Fruit fly (Drosophila melanogaster): Measurements from ENCODE around the gene CG2278.

The CG2278 gene

dm6 chrX:8176291-8177029 is 6.4 kb upstream of the CG2278 start:
- TF ChIP-seq CG8159 (tag; optimal IDR thresholded peaks at IDR 0.05) (peak; percentile 35), fd96Ca (GFP tag; IDR thresholded peaks at IDR 0.05) (no peak), CG4496 (GFP tag; IDR thresholded peaks at IDR 0.05) (peak; percentile 39; the same call in 1 of the 3 replicates), CG34367 (tag; optimal IDR thresholded peaks at IDR 0.05) (peak; percentile 46), D1 (tag; optimal IDR thresholded peaks at IDR 0.05) (no peak), CG12605 (GFP tag; IDR thresholded peaks at IDR 0.05) (peak; percentile 14; the same call in 1 of the 2 replicates), CG32121 (GFP tag; IDR thresholded peaks at IDR 0.05) (no peak), CG17806 (tag; optimal IDR thresholded peaks at IDR 0.05) (no peak), CG8301 (tag; optimal IDR thresholded peaks at IDR 0.05) (no peak), CG9948 (tag; optimal IDR thresholded peaks at IDR 0.05) (peak; percentile 26), CG13204 (GFP tag; optimal IDR thresholded peaks at IDR 0.05) (no peak), rn (GFP tag; IDR thresholded peaks at IDR 0.05) (no peak), EcR (GFP tag; optimal IDR thresholded peaks at IDR 0.05) (peak; percentile 38), CG10348 (GFP tag; IDR thresholded peaks at IDR 0.05) (no peak), Pif1A (GFP tag; optimal IDR thresholded peaks at IDR 0.05) (no peak), Pif1B (GFP tag; optimal IDR thresholded peaks at IDR 0.05) (no peak), Snoo (tag; optimal IDR thresholded peaks at IDR 0.05) (no peak), gl (tag; optimal IDR thresholded peaks at IDR 0.05) (peak; percentile 56), CG14655 (GFP tag; optimal IDR thresholded peaks at IDR 0.05) (no peak), Ets98B (GFP tag; IDR thresholded peaks at IDR 0.05) (no peak), CG15710 (tag; optimal IDR thresholded peaks at IDR 0.05) (peak; percentile 41)

- no peak for TF ChIP-seq D1 (tag; optimal IDR thresholded peaks at IDR 0.05)
- TF ChIP-seq gl (tag; optimal IDR thresholded peaks at IDR 0.05) = no peak
- no peak for TF ChIP-seq CG14655 (GFP tag; optimal IDR thresholded peaks at IDR 0.05)
- no peak for TF ChIP-seq CG8301 (tag; optimal IDR thresholded peaks at IDR 0.05)
- no peak for TF ChIP-seq fd96Ca (GFP tag; IDR thresholded peaks at IDR 0.05)
- no peak for TF ChIP-seq CG32121 (GFP tag; IDR thresholded peaks at IDR 0.05)
- TF ChIP-seq CG17806 (tag; optimal IDR thresholded peaks at IDR 0.05) = no peak
- TF ChIP-seq CG4496 (GFP tag; IDR thresholded peaks at IDR 0.05) = no peak
- no peak for TF ChIP-seq CG34367 (tag; optimal IDR thresholded peaks at IDR 0.05)
- TF ChIP-seq Snoo (tag; optimal IDR thresholded peaks at IDR 0.05) = no peak
- TF ChIP-seq CG9948 (tag; optimal IDR thresholded peaks at IDR 0.05) = no peak
- no peak for TF ChIP-seq CG10348 (GFP tag; IDR thresholded peaks at IDR 0.05)
- no peak for TF ChIP-seq EcR (GFP tag; optimal IDR thresholded peaks at IDR 0.05)
- TF ChIP-seq CG8159 (tag; optimal IDR thresholded peaks at IDR 0.05) = no peak
- TF ChIP-seq CG13204 (GFP tag; optimal IDR thresholded peaks at IDR 0.05) = no peak
- TF ChIP-seq rn (GFP tag; IDR thresholded peaks at IDR 0.05) = no peak
- no peak for TF ChIP-seq Ets98B (GFP tag; IDR thresholded peaks at IDR 0.05)
- TF ChIP-seq Pif1B (GFP tag; optimal IDR thresholded peaks at IDR 0.05) = no peak
- no peak for TF ChIP-seq CG12605 (GFP tag; IDR thresholded peaks at IDR 0.05)
These were observed 4.5 kb downstream of the CG2278 start, which contains the start of gene Or7a for dm6 chrX:8165608-8166007. TSS of gene Or7a (minus strand) at chrX:8165708.

dm6 chrX:8163452-8163851 is 6.6 kb downstream of the CG2278 start:
- TF ChIP-seq CG9948 (tag; optimal IDR thresholded peaks at IDR 0.05) (no peak), CG8301 (tag; optimal IDR thresholded peaks at IDR 0.05) (peak; percentile 78), CG32121 (GFP tag; IDR thresholded peaks at IDR 0.05) (no peak), Pif1A (GFP tag; optimal IDR thresholded peaks at IDR 0.05) (no peak), CG12605 (GFP tag; IDR thresholded peaks at IDR 0.05) (0 out of 2 replicates have a peak, but pooled peaks have one; percentile 12), Pif1B (GFP tag; optimal IDR thresholded peaks at IDR 0.05) (no peak), CG15710 (tag; optimal IDR thresholded peaks at IDR 0.05) (no peak), D1 (tag; optimal IDR thresholded peaks at IDR 0.05) (no peak), CG14655 (GFP tag; optimal IDR thresholded peaks at IDR 0.05) (peak; percentile 73), CG34367 (tag; optimal IDR thresholded peaks at IDR 0.05) (no peak), Snoo (tag; optimal IDR thresholded peaks at IDR 0.05) (no peak), Ets98B (GFP tag; IDR thresholded peaks at IDR 0.05) (peak; percentile 25; the same call in 1 of the 2 replicates), CG4496 (GFP tag; IDR thresholded peaks at IDR 0.05) (peak; percentile 69), CG8159 (tag; optimal IDR thresholded peaks at IDR 0.05) (no peak), fd96Ca (GFP tag; IDR thresholded peaks at IDR 0.05) (no peak)

- no peak for TF ChIP-seq CG17806 (tag; optimal IDR thresholded peaks at IDR 0.05)
These were observed 7.4 kb downstream of the CG2278 start, which contains the start of gene CG10761 for dm6 chrX:8162692-8163091. TSS of gene CG10761 (minus strand) at chrX:8162792.

- no peak for TF ChIP-seq Ets98B (GFP tag; IDR thresholded peaks at IDR 0.05)
- no peak for TF ChIP-seq CG32121 (GFP tag; IDR thresholded peaks at IDR 0.05)
- TF ChIP-seq rn (GFP tag; IDR thresholded peaks at IDR 0.05) = no peak
- no peak for TF ChIP-seq CG13204 (GFP tag; optimal IDR thresholded peaks at IDR 0.05)
- no peak for TF ChIP-seq CG4496 (GFP tag; IDR thresholded peaks at IDR 0.05)
- no peak for TF ChIP-seq D1 (tag; optimal IDR thresholded peaks at IDR 0.05)
- no peak for TF ChIP-seq EcR (GFP tag; optimal IDR thresholded peaks at IDR 0.05)
- TF ChIP-seq CG34367 (tag; optimal IDR thresholded peaks at IDR 0.05) = no peak
- TF ChIP-seq CG8159 (tag; optimal IDR thresholded peaks at IDR 0.05) = no peak
- no peak for TF ChIP-seq CG8301 (tag; optimal IDR thresholded peaks at IDR 0.05)
- no peak for TF ChIP-seq CG17806 (tag; optimal IDR thresholded peaks at IDR 0.05)
- no peak for TF ChIP-seq Snoo (tag; optimal IDR thresholded peaks at IDR 0.05)
- TF ChIP-seq fd96Ca (GFP tag; IDR thresholded peaks at IDR 0.05) = no peak
- TF ChIP-seq CG14655 (GFP tag; optimal IDR thresholded peaks at IDR 0.05) = no peak
- TF ChIP-seq CG12605 (GFP tag; IDR thresholded peaks at IDR 0.05) = no peak
- no peak for TF ChIP-seq gl (tag; optimal IDR thresholded peaks at IDR 0.05)
- TF ChIP-seq Pif1B (GFP tag; optimal IDR thresholded peaks at IDR 0.05) = no peak
- TF ChIP-seq CG10348 (GFP tag; IDR thresholded peaks at IDR 0.05) = no peak
- no peak for TF ChIP-seq CG15710 (tag; optimal IDR thresholded peaks at IDR 0.05)
These were observed 10.3 kb downstream of the CG2278 start, which contains the start of gene CG15337 for dm6 chrX:8159754-8160153. TSS of gene CG15337 (plus strand) at chrX:8160054.

Measured in whole organism, pupa.